Worm (Caenorhabditis elegans): Measurements from ENCODE around the gene syf-3.

- TF ChIP-seq ceh-16 (tag; optimal IDR thresholded peaks at IDR 0.05): no peak
- TF ChIP-seq R02D3.7 (tag; optimal IDR thresholded peaks at IDR 0.05): no peak
- TF ChIP-seq lin-11 (tag; optimal IDR thresholded peaks at IDR 0.05): no peak
Measured at ce11 chrV:5983380-5983779, 43.6 kb downstream of the syf-3 start, which contains the start of gene dhs-16.
